Worm (Caenorhabditis elegans) whole organism, L3 larva: ENCODE data around the gene usp-39.
"Not testable (repeated sequence)": the region's sequence is repeated elsewhere in the genome, so short reads cannot be mapped to it uniquely, and the experiment has no call there.

Source experiments
- R02D3.7 ChIP-seq: fragments of 150-350 bp; optimal IDR thresholded peaks from 2 replicates; lab custom pipeline; 2014; ENCODE audit warnings: missing biosample characterization, missing genetic modification characterization
- ama-1 ChIP-seq: fragments of 150-350 bp; optimal IDR thresholded peaks from 2 replicates; lab custom pipeline; 2018
- ceh-16 ChIP-seq: sonication (generic microtip); optimal IDR thresholded peaks from 2 replicates; lab custom pipeline; 2017; ENCODE audit warnings: missing biosample characterization, missing genetic modification characterization
- ceh-28 ChIP-seq: fragments of 150-350 bp; optimal IDR thresholded peaks from 2 replicates; lab custom pipeline; 2014; ENCODE audit warnings: missing biosample characterization, missing genetic modification reagents, missing genetic modification characterization
- ceh-82 ChIP-seq: fragments of 150-350 bp; optimal IDR thresholded peaks from 2 replicates; lab custom pipeline; 2014; ENCODE audit warnings: missing biosample characterization, missing genetic modification characterization
- ceh-9 ChIP-seq: sonication (generic microtip); optimal IDR thresholded peaks from 2 replicates; lab custom pipeline; 2018; ENCODE audit warnings: missing biosample characterization, missing genetic modification characterization
- daf-12 ChIP-seq: fragments of 150-350 bp; optimal IDR thresholded peaks from 2 replicates; lab custom pipeline; 2014; ENCODE audit warnings: missing biosample characterization, missing genetic modification reagents, missing genetic modification characterization
- elt-1 ChIP-seq: fragments of 150-350 bp; optimal IDR thresholded peaks from 2 replicates; lab custom pipeline; 2014; ENCODE audit warnings: missing biosample characterization, missing genetic modification characterization
- elt-2 ChIP-seq: sonication (generic microtip); optimal IDR thresholded peaks from 2 replicates; lab custom pipeline; 2016; ENCODE audit warnings: missing genetic modification reagents, mild to moderate bottlenecking, missing genetic modification characterization, missing compliant biosample characterization
- elt-3 ChIP-seq, 3 experiments: fragments of 150-350 bp in 1 of 3; sonication (generic microtip) in 2 of 3; optimal IDR thresholded peaks; 2 replicates in 2 of 3; 4 replicates in 1 of 3; lab custom pipeline; 2014 to 2017; ENCODE audit warnings: missing biosample characterization in 3 of 3, missing genetic modification characterization in 3 of 3
- eor-1 ChIP-seq, 2 experiments: fragments of 150-350 bp; optimal IDR thresholded peaks; 2 replicates each; lab custom pipeline; 2014 to 2018; ENCODE audit warnings: missing biosample characterization in 2 of 2, missing genetic modification characterization in 2 of 2
- fkh-10 ChIP-seq: sonication (generic microtip); optimal IDR thresholded peaks from 2 replicates; lab custom pipeline; 2017; ENCODE audit warnings: missing biosample characterization, missing genetic modification reagents, missing genetic modification characterization
- fos-1 ChIP-seq: fragments of 150-350 bp; optimal IDR thresholded peaks from 2 replicates; lab custom pipeline; 2014; ENCODE audit warnings: missing biosample characterization, missing genetic modification characterization
- jun-1 ChIP-seq: fragments of 150-350 bp; optimal IDR thresholded peaks from 2 replicates; lab custom pipeline; 2014; ENCODE audit warnings: missing biosample characterization, missing genetic modification reagents, missing genetic modification characterization
- lin-39 ChIP-seq: fragments of 150-350 bp; optimal IDR thresholded peaks from 2 replicates; lab custom pipeline; 2018; ENCODE audit warnings: missing biosample characterization, missing genetic modification reagents, missing genetic modification characterization
- lsy-12 ChIP-seq: sonication (generic microtip); optimal IDR thresholded peaks from 2 replicates; lab custom pipeline; 2016; ENCODE audit warnings: mild to moderate bottlenecking, missing genetic modification characterization, missing compliant biosample characterization
- mdl-1 ChIP-seq: fragments of 150-350 bp; optimal IDR thresholded peaks from 2 replicates; lab custom pipeline; 2014; ENCODE audit warnings: missing biosample characterization, missing genetic modification characterization
- mml-1 ChIP-seq: fragments of 150-350 bp; sonication (generic microtip); optimal IDR thresholded peaks from 3 replicates; lab custom pipeline; 2014; ENCODE audit warnings: missing biosample characterization, missing genetic modification characterization
- nfya-1 ChIP-seq: sonication (generic microtip); optimal IDR thresholded peaks from 2 replicates; lab custom pipeline; 2017; ENCODE audit warnings: missing genetic modification characterization, mild to moderate bottlenecking, missing compliant biosample characterization, antibody characterized with exemption, moderate library complexity; ENCODE audit not compliant: insufficient read depth
- nhr-11 ChIP-seq: fragments of 150-350 bp; optimal IDR thresholded peaks from 2 replicates; lab custom pipeline; 2014; ENCODE audit warnings: missing biosample characterization, missing genetic modification characterization
- nhr-12 ChIP-seq: fragments of 150-350 bp; optimal IDR thresholded peaks from 2 replicates; lab custom pipeline; 2014; ENCODE audit warnings: missing biosample characterization, missing genetic modification characterization
- nhr-237 ChIP-seq: fragments of 150-350 bp; optimal IDR thresholded peaks from 2 replicates; lab custom pipeline; 2014; ENCODE audit warnings: missing biosample characterization, missing genetic modification characterization
- nhr-25 ChIP-seq: sonication (generic microtip); optimal IDR thresholded peaks from 2 replicates; lab custom pipeline; 2017; ENCODE audit warnings: missing biosample characterization, missing genetic modification characterization
- nhr-43 ChIP-seq: sonication (generic microtip); optimal IDR thresholded peaks from 2 replicates; lab custom pipeline; 2016; ENCODE audit warnings: mild to moderate bottlenecking, missing genetic modification characterization, missing compliant biosample characterization; ENCODE audit not compliant: poor library complexity, severe bottlenecking
- pha-4 ChIP-seq: fragments of 150-350 bp; optimal IDR thresholded peaks from 2 replicates; lab custom pipeline; 2014; ENCODE audit warnings: missing biosample characterization, missing genetic modification reagents, missing genetic modification characterization
- pqm-1 ChIP-seq: fragments of 150-350 bp; optimal IDR thresholded peaks from 2 replicates; lab custom pipeline; 2017; ENCODE audit warnings: missing biosample characterization, missing genetic modification characterization, inconsistent platforms
- sea-2 ChIP-seq: fragments of 150-350 bp; sonication (generic microtip); optimal IDR thresholded peaks from 4 replicates; lab custom pipeline; 2014; ENCODE audit warnings: missing biosample characterization, missing genetic modification reagents, missing genetic modification characterization
- tbx-2 ChIP-seq: sonication (generic microtip); optimal IDR thresholded peaks from 2 replicates; lab custom pipeline; 2016; ENCODE audit warnings: mild to moderate bottlenecking, missing genetic modification characterization, missing compliant biosample characterization
- unc-62 ChIP-seq: fragments of 150-350 bp; sonication (generic microtip); optimal IDR thresholded peaks from 4 replicates; lab custom pipeline; 2014; ENCODE audit warnings: missing biosample characterization, missing genetic modification reagents, missing genetic modification characterization
- zag-1 ChIP-seq: fragments of 150-350 bp; optimal IDR thresholded peaks from 2 replicates; lab custom pipeline; 2014; ENCODE audit warnings: missing biosample characterization, missing genetic modification characterization
- ztf-11 ChIP-seq: fragments of 150-350 bp; optimal IDR thresholded peaks from 2 replicates; lab custom pipeline; 2014; ENCODE audit warnings: missing biosample characterization, missing genetic modification characterization
- ztf-4 ChIP-seq: fragments of 150-350 bp; optimal IDR thresholded peaks from 2 replicates; lab custom pipeline; 2014; ENCODE audit warnings: missing biosample characterization, missing genetic modification characterization

The usp-39 gene

ce11 chrII:2605319-2605718, 40.2 kb downstream of the usp-39 start, which contains the start of gene sri-77:
sri-77 (minus strand) TSS chrII:2605419.
- TF ChIP-seq jun-1 (tag; lab: Kevin White, UChicago) (no peak), nhr-43 (tag; lab: Kevin White, UChicago) (no peak)

ce11 chrII:2610202-2610912, 45.3 kb downstream of the usp-39 start, which contains the start of gene sri-38:
sri-38 (plus strand) TSS chrII:2610862.
- TF ChIP-seq pqm-1 (peak; percentile 73), fos-1 (tag; lab: Kevin White, UChicago) (peak; percentile 30), unc-62 (GFP tag; lab: Kevin White, UChicago) (no peak), elt-2 (tag; lab: Kevin White, UChicago) (peak; percentile 96), jun-1 (tag; lab: Kevin White, UChicago) (peak; percentile 55)

ce11 chrII:2611009-2611408, 45.9 kb downstream of the usp-39 start:
- TF ChIP-seq mml-1 (no peak), ceh-9 (tag; lab: Kevin White, UChicago) (no peak), ama-1 (lab: Kevin White, UChicago) (no peak), nhr-12 (tag; lab: Kevin White, UChicago) (no peak), fkh-10 (GFP tag; lab: Kevin White, UChicago) (no peak), zag-1 (tag; lab: Kevin White, UChicago) (no peak), lsy-12 (tag; lab: Kevin White, UChicago) (no peak)
- TF ChIP-seq, all 47 proteins: peak for 0

- not testable (repeated sequence) for TF ChIP-seq pha-4; elt-3 (tag; optimal IDR thresholded peaks at IDR 0.05; lab: Kevin White, UChicago); daf-12 (tag; lab: Kevin White, UChicago)
Measured at ce11 chrII:2612278-2612677, 47.2 kb downstream of the usp-39 start, which contains the start of gene D2062.13. D2062.13 (plus strand) TSS chrII:2612578.

- TF ChIP-seq pqm-1; elt-3 (tag; optimal IDR thresholded peaks at IDR 0.05; lab: Kevin White, UChicago); ztf-4 (tag; lab: Kevin White, UChicago): not testable (repeated sequence)
Measured at ce11 chrII:2616634-2617033, 51.6 kb downstream of the usp-39 start, which contains the start of gene msrp-5. msrp-5 (plus strand) TSS chrII:2616934.

- TF ChIP-seq nfya-1, nhr-25, jun-1 (tag; lab: Kevin White, UChicago): not testable (repeated sequence)
Measured at ce11 chrII:2619148-2619547, 54.1 kb downstream of the usp-39 start, which contains the start of gene msrp-6. msrp-6 (plus strand) TSS chrII:2619448.

ce11 chrII:2622480-2622879, 57.4 kb downstream of the usp-39 start, which contains the start of gene D2062.5:
D2062.5 (plus strand) TSS chrII:2622780.
- no peak for TF ChIP-seq daf-12 (tag; lab: Kevin White, UChicago)
- no peak for TF ChIP-seq lsy-12 (tag; lab: Kevin White, UChicago)

ce11 chrII:2622936-2623452, 57.9 kb downstream of the usp-39 start, which contains the start of gene D2062.4:
D2062.4 (plus strand) TSS chrII:2623402.
- peak; percentile 54 for TF ChIP-seq ceh-28 (tag; lab: Kevin White, UChicago)

- no peak for TF ChIP-seq ztf-4 (tag; lab: Kevin White, UChicago)
- TF ChIP-seq sea-2, result no peak
- no peak for TF ChIP-seq nhr-11 (tag; lab: Kevin White, UChicago)
- TF ChIP-seq R02D3.7 (tag; lab: Kevin White, UChicago), result no peak
- no peak for TF ChIP-seq tbx-2 (tag; lab: Kevin White, UChicago)
- no peak for TF ChIP-seq daf-12 (tag; lab: Kevin White, UChicago)
- TF ChIP-seq elt-1 (tag; lab: Kevin White, UChicago), result no peak
- no peak for TF ChIP-seq ceh-28 (tag; lab: Kevin White, UChicago)
- TF ChIP-seq lin-39 (tag; lab: Kevin White, UChicago), result no peak
- TF ChIP-seq ceh-16 (tag; lab: Kevin White, UChicago), result no peak
- no peak for TF ChIP-seq eor-1 (tag; optimal IDR thresholded peaks at IDR 0.05; lab: Kevin White, UChicago)
- TF ChIP-seq mdl-1 (tag; lab: Kevin White, UChicago), result no peak
- no peak for TF ChIP-seq elt-2 (tag; lab: Kevin White, UChicago)
- no peak for TF ChIP-seq mml-1
- TF ChIP-seq ztf-11 (tag; lab: Kevin White, UChicago), result no peak
- TF ChIP-seq nhr-237 (tag; lab: Kevin White, UChicago), result no peak
- TF ChIP-seq ceh-82 (tag; lab: Kevin White, UChicago), result no peak
Measured at ce11 chrII:2624792-2625191, 59.7 kb downstream of the usp-39 start, which contains the start of gene lgc-28. lgc-28 (plus strand) TSS chrII:2625092.
